Fruit fly (Drosophila melanogaster) whole organism, wandering third instar larva: Measurements from ENCODE around the gene Srp72.

Source experiments
- Mio ChIP-seq: sonication (Bioruptor generic); optimal IDR thresholded peaks from 2 replicates; lab custom pipeline; 2016; ENCODE audit warnings: missing biosample characterization, missing genetic modification characterization
- N ChIP-seq: fragments of >200 bp; optimal IDR thresholded peaks from 2 replicates; lab custom pipeline; 2018; ENCODE audit warnings: missing biosample characterization, missing external identifiers, missing genetic modification characterization
- OdsH ChIP-seq: fragments of 200-800 bp; sonication (Bioruptor generic); optimal IDR thresholded peaks from 2 replicates; lab custom pipeline; 2016; ENCODE audit warnings: missing biosample characterization, mild to moderate bottlenecking, missing genetic modification characterization
- br ChIP-seq: fragments of 200-800 bp; sonication (Bioruptor generic); optimal IDR thresholded peaks from 2 replicates; lab custom pipeline; 2016; ENCODE audit warnings: missing biosample characterization, missing genetic modification characterization
- fru ChIP-seq: fragments of 200-800 bp; sonication (Bioruptor generic); optimal IDR thresholded peaks from 3 replicates; lab custom pipeline; 2016; ENCODE audit warnings: missing biosample characterization, mild to moderate bottlenecking, missing genetic modification characterization
- h ChIP-seq: fragments of 200-800 bp; sonication (Bioruptor generic); optimal IDR thresholded peaks from 3 replicates; lab custom pipeline; 2016; ENCODE audit warnings: missing biosample characterization, mild to moderate bottlenecking, missing genetic modification characterization
- jim ChIP-seq: fragments of 175-275, 200-325 bp; sonication (Bioruptor generic); optimal IDR thresholded peaks from 2 replicates; lab custom pipeline; 2016; ENCODE audit warnings: missing biosample characterization, mild to moderate bottlenecking, missing genetic modification characterization
- lola ChIP-seq: fragments of >200 bp; optimal IDR thresholded peaks from 2 replicates; lab custom pipeline; 2017; ENCODE audit warnings: missing biosample characterization, missing genetic modification characterization
- sage ChIP-seq: fragments of 200-800 bp; sonication (Bioruptor generic); optimal IDR thresholded peaks from 2 replicates; lab custom pipeline; 2016; ENCODE audit warnings: missing biosample characterization, mild to moderate bottlenecking, missing genetic modification characterization
- sv ChIP-seq: fragments of 200-800 bp; sonication (Bioruptor generic); optimal IDR thresholded peaks from 3 replicates; lab custom pipeline; 2016; ENCODE audit warnings: missing biosample characterization, missing genetic modification characterization

DNA sequence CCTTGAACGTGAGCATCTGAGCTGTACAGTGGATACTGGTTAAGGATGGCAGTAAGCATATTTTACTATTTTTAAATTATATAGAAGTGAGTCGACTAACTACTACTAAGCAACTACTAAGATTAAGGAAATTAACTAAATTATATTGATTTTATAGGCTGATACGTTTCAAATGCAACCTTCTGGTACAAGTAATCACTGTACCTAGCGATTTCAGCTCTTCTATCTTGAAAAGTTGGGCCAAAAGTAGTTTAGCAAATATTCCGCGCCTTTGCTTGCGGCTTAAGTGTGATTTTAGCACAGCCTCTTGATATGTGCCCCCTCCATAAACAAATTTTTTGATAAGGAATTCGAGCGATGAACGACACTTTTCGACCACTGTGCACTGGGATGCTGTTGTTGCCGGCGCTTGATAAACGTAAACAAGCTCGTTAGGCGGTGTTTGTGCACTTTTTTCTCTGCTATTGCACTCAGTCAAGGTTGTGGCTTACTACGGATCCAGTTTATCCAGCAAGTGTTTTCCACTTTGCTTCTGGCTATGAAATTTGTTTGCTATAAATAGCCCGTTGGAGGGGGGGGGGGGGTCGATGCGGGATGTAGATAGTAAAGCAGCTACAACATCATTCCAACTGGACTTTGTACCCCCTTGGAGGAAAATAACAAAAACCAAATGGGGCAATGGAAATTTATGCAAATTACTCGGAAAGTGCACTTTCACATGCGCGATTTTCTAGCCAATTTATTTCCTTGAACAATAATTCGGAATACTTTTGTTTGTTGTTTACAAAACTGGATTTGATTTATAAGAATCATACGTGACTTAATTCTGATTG is 32.0 kb upstream of the Srp72 start:
- TF ChIP-seq OdsH (GFP tag; lab: Kevin White, UChicago), result peak; percentile 67
- TF ChIP-seq fru, result peak; percentile 72
- TF ChIP-seq h (GFP tag; lab: Kevin White, UChicago), result peak; percentile 82
- no peak for TF ChIP-seq N (GFP tag; lab: Kevin White, UChicago)
- peak; percentile 55 for TF ChIP-seq br (GFP tag; lab: Kevin White, UChicago)
- TF ChIP-seq lola, result no peak
- no peak for TF ChIP-seq sage (GFP tag; lab: Kevin White, UChicago)
- TF ChIP-seq sv, result peak; percentile 37
- TF ChIP-seq Mio (GFP tag; lab: Kevin White, UChicago), result no peak
- no peak for TF ChIP-seq jim
